Worm (Caenorhabditis elegans) whole organism, L4/young adult: Measurements from ENCODE around the gene C05C10.2.

ENCODE experiments used
- W03F9.2 ChIP-seq: fragments of 150-350 bp; optimal IDR thresholded peaks from 2 replicates; lab custom pipeline; 2014; ENCODE audit warnings: missing biosample characterization, missing genetic modification characterization
- dao-5 ChIP-seq: sonication (generic microtip); optimal IDR thresholded peaks from 2 replicates; lab custom pipeline; 2016; ENCODE audit warnings: missing genotype, missing genetic modification characterization, moderate library complexity, missing compliant biosample characterization
- him-1 ChIP-seq: sonication (generic microtip); optimal IDR thresholded peaks from 2 replicates; lab custom pipeline; 2016; ENCODE audit warnings: missing genotype, missing genetic modification reagents, missing genetic modification characterization, missing compliant biosample characterization

The C05C10.2 gene

DNA sequence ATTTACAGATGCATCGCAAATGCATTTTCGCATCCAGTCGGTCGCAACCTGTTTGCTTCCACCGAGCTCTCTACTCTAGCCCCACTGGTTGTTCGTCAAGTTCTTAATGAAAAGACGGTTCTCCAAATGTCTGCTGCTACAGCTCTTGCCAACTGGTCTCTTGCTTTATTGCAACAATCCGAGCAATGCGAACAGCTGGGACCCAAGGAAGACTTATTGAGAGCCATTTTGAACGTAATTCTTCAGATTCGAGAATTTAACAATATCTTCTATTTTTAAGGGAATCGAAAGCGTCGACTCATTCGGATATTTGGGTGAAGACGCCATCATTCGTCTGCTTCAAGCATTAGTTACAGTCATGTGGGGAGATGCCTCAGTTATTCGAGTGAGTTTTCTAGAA, 21.2 kb downstream of the C05C10.2 start:
- no peak for TF ChIP-seq him-1 (tag; lab: Kevin White, UChicago)
- no peak for TF ChIP-seq W03F9.2 (tag; lab: Kevin White, UChicago)
- TF ChIP-seq dao-5 (tag; lab: Kevin White, UChicago), result no peak

DNA sequence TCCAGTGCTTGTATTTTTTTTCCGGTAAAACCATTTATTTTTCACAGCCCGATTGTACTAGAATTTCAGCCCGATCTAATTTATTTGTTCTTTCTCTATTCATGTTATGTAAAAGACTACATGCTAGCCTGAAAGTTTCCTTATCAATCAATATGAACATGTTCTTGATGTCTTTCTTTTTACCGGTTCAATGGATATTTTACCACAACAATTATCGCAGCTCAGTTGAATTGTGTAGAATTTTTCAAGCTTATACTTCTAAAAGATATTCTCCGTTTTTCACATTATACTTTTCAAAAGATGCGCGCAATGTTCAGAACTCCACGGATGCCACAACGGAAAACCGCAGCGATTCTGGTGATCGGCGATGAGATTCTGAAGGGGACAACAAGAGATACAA, 21.8 kb downstream of the C05C10.2 start, which contains the start of gene flad-1:
Gene flad-1 (plus strand): TSS at position 301 of the 400 bp plus-strand sequence.
- TF ChIP-seq dao-5 (tag; lab: Kevin White, UChicago), result no peak
- TF ChIP-seq W03F9.2 (tag; lab: Kevin White, UChicago), result no peak

DNA sequence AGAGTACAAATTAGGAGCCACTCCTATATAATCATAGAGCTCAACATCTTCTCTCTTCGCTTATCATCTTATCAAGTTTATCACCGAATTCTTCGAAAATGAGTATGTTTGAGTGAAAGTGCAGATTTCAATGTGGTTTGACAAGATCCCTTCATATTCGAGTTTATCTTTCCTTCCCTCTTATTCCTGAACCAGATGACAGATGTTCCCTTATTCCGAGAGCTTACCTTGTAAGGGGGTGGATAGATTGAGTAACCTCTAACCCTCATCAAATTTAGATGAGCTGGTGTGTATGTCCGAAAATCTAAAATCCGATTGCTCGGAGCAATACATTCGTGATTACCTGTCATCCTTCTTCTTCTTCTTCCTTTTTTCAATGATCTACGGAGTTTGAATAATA, 26.6 kb downstream of the C05C10.2 start:
- TF ChIP-seq W03F9.2 (tag; lab: Kevin White, UChicago), result no peak
- TF ChIP-seq dao-5 (tag; lab: Kevin White, UChicago), result no peak

DNA sequence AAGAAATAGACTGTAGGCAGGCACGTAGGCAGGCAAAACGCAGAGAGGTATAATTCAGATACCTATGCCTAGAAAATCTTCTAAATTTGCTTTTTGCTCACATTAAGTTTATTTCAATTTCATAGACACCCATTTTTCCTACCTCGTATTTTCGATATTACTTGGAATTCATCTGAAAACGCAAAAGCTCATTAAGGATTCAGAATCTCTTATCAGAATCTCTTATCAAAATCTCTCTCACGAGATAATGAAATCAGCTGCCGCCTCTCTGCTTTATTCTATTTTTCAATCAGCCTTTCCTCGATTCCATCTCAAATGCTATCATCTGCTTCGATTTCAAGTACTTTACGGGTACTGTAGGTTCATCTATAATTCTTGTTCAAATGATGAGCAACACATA, 29.8 kb downstream of the C05C10.2 start:
- TF ChIP-seq W03F9.2 (tag; lab: Kevin White, UChicago), result no peak
- TF ChIP-seq him-1 (tag; lab: Kevin White, UChicago), result no peak
- no peak for TF ChIP-seq dao-5 (tag; lab: Kevin White, UChicago)

DNA sequence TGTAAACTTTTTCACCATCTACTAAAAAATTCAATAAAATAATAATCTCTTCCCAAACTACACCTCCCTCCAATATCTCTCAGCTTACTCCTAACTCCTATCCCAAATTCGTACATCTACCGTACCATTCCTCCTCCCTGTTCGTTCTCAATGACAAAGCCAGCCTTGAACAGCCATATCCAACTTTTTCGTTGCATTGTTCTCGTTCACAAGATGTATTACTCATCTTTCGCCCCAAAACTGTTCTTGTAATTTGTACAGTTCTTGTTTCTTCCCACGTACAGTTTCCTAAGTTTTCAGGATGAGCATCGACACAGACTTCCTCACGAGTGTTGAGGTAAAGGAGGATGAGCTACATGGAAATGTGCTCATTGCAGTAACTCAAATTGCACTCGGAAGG, 32.9 kb downstream of the C05C10.2 start, which contains the start of gene egl-43:
Gene egl-43 (plus strand): TSS at position 301 of the 400 bp plus-strand sequence.
- TF ChIP-seq him-1 (tag; lab: Kevin White, UChicago) (no peak), dao-5 (tag; lab: Kevin White, UChicago) (no peak), W03F9.2 (tag; lab: Kevin White, UChicago) (no peak)

DNA sequence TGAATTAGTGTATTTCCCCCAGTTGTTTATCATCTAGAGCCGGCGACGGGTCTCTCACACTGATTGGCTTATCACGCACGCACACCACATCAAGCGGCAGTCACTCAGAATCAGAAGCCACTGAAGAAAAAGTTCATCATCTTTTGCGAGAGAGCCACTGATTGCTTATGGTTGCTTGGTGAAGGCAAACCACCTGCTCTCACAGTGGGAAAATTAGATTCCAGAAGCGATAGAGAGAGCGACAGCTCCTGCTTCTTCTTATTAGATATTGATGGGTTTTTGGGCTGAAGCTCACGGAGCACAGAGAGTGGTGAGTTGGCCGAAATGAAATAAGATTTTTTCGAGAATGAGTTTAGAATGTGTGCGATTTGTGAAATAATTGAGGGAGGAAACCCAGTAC, 34.1 kb downstream of the C05C10.2 start:
- no peak for TF ChIP-seq W03F9.2 (tag; lab: Kevin White, UChicago)
- TF ChIP-seq dao-5 (tag; lab: Kevin White, UChicago), result no peak
- no peak for TF ChIP-seq him-1 (tag; lab: Kevin White, UChicago)

DNA sequence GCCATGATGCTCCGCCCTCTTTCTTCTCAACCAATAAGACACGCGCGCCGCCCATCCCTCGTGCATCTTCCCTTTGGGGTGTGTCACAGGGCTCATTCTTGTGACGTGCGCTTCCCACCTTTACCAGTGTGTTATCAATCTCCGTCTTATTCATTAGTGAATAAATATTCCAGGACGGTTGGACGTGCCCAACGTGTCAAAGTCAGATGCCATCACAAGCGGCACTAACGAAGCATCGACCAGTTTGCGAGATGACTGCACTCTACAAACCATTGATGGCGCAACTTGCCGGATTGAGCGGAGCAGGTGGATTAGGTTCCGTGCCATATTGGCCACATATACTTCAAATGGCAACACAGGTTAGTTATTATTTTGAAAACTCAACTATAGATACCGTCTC, 38.1 kb downstream of the C05C10.2 start:
- TF ChIP-seq him-1 (tag; lab: Kevin White, UChicago) (no peak), dao-5 (tag; lab: Kevin White, UChicago) (no peak), W03F9.2 (tag; lab: Kevin White, UChicago) (no peak)

DNA sequence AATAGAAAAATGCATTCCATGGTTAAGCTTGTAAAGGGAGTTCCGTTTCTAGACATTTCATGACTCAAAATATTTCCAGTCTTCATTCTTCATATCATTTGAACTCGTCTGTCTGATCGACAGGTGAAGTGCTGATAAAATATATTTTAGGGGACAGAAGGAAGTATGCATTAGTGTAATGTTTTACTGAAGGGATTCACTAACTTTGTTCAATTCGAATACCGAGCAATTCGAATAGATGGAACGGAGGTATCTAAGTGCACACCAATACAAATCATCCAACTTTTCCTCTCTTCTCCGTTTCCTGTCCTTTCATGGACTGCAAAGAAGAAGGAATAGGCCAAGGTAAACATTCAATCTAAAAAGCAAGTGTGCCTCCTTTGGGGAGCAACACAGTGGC, 41.8 kb downstream of the C05C10.2 start:
- TF ChIP-seq W03F9.2 (tag; lab: Kevin White, UChicago) (no peak), dao-5 (tag; lab: Kevin White, UChicago) (no peak), him-1 (tag; lab: Kevin White, UChicago) (no peak)

DNA sequence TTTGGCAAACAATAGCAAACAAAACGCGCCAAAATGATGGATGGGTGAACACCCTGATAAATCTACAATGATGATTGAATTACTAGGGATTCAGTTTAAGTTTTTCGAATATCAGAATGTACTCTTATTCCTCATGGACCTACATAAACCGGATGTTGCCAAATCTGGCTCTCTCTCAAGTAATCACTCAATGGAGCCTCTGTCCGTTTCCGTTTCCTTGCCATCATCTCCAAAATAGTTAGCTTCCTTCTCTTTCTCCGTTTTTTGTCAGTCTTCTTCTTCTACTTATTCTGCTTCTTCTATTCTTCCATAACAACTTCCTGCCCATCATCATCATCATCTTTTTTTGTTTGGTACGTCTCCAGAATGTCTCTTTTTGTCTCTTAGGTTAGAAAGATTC, 43.3 kb downstream of the C05C10.2 start:
- TF ChIP-seq W03F9.2 (tag; lab: Kevin White, UChicago) (no peak), dao-5 (tag; lab: Kevin White, UChicago) (no peak), him-1 (tag; lab: Kevin White, UChicago) (no peak)

DNA sequence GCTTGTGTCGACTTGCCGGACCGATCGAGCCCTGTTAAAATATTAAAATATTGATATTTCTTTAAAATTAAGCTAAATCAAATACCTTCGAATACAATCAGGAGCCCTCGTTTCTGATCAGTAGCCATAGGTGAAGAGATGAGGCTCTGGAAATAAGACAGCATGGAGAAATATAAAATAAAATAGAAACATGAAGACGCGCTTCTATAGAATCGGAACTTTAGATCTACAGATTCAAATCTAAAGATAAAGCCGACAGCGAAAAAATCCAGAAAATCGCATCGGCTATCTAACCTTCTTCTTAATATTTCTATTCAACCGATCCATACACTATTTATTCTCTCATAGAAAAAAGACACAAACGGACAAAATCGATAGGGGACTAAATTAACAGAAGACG, 44.9 kb downstream of the C05C10.2 start, which contains the start of gene dtmk-1:
Gene dtmk-1 (minus strand): TSS at position 146 of the 400 bp plus-strand sequence.
- no peak for TF ChIP-seq W03F9.2 (tag; lab: Kevin White, UChicago)
- no peak for TF ChIP-seq him-1 (tag; lab: Kevin White, UChicago)
- TF ChIP-seq dao-5 (tag; lab: Kevin White, UChicago), result no peak

DNA sequence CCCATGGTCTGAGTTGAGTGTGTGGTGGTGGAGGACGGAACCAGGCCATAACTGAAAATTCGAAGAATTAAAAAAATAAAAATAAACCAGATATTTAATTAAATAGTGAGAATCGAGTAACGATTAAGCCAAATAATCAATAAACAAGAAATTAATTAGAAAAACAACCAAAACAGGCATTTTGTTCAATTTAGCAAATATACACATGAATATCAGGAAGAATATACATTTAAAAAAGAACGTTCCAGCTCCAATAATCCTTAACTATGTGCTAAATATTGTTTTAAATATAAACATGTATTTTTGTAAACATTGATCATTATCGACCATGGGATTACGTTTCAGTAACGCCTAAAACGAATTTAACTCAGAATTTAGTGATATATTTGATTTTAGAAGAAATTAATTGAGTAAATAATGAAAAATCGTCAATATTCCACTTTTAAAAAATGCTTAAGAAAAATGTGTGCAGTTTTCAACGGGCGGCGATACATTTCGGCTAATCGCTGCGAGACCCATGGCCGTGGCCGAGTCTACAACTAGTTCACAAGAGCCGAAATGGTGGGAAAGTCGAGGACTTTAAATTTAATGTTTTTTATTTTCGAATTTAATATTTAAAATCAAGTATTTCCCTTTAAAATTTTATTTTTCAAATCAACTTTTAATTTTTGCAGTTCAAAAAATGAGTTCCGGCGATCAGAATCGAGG, 46.1 kb downstream of the C05C10.2 start, which contains the start of the genes R53.4 and psf-1:
Gene R53.4 (minus strand): TSS at position 51 of the 708 bp plus-strand sequence.
Gene psf-1 (plus strand): TSS at position 675 of the 708 bp plus-strand sequence.
- peak; percentile 75 for TF ChIP-seq W03F9.2 (tag; lab: Kevin White, UChicago)
- peak; percentile 43 for TF ChIP-seq him-1 (tag; lab: Kevin White, UChicago)
- no peak for TF ChIP-seq dao-5 (tag; lab: Kevin White, UChicago)

DNA sequence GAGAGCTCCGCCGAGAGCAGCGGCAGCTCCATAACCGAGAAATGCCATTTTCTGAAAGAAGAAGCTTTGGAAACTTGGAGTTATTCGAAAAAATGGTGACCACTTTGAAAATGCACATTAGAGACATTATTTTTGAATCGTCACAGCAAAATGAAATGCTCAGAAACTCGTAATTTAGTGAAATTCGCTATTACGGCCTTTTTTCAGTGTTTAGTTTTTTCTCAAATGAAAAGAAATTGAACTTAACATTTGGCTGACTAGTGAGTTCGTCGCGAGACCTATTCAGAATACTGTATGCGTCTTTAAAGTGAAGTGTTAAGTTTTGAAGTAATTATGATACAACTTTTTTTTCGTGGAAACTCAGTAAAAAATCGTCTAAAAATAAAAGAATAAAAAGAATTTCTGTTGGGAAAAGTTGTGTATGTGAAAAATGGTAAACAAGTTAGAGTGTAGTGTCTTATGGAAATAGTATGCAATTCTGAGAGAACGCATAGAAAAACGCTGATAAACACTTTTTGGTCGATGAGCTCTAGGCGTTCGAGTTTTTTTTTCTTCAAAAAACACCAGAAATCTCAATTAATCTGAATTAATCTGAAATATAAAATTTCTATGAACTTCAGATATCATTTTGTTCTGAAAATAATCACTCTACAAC, 48.5 kb downstream of the C05C10.2 start, which contains the start of gene R53.5:
Gene R53.5 (minus strand): TSS at position 51 of the 655 bp plus-strand sequence.
- TF ChIP-seq W03F9.2 (tag; lab: Kevin White, UChicago), result no peak
- TF ChIP-seq dao-5 (tag; lab: Kevin White, UChicago), result no peak

DNA sequence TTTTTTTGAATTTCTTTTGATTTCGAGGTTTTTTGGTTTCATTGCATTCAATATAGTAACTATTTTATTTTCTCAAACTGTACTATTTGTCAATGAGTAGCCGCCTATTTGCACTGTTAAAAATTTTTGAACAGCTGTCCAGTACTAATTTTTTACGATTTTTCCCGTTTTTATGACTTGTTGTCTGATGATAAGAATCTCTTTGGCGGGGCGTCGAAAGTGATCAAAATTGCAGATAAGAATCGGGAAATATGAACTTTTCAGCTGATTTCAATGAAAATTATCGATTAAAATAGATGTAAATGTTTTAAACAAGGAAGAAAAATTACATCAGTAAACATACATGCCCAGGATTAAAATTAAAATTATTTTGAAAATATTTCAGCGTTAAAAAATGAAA, 52.2 kb downstream of the C05C10.2 start:
- TF ChIP-seq W03F9.2 (tag; lab: Kevin White, UChicago) (no peak), dao-5 (tag; lab: Kevin White, UChicago) (no peak), him-1 (tag; lab: Kevin White, UChicago) (no peak)
